Worm (Caenorhabditis elegans) whole organism, L4 larva: Measurements from ENCODE around the gene vap-2.

Experiments used
- F26F4.8 ChIP-seq: fragments of 200-800 bp; sonication (Bioruptor generic); conservative IDR thresholded peaks from 2 replicates; pipeline ENCODE4 v1.3.6; 2022; ENCODE audit warnings: missing genetic modification characterization, missing compliant biosample characterization
- F44E2.7 ChIP-seq: fragments of 200-800 bp; sonication (Bioruptor generic); IDR thresholded peaks from 2 replicates; pipeline ENCODE4 v2.1.2; 2022; ENCODE audit warnings: missing genetic modification characterization, missing compliant biosample characterization
- T20F7.1 ChIP-seq: fragments of 200-800 bp; sonication (Bioruptor generic); optimal IDR thresholded peaks from 2 replicates; lab custom pipeline; 2018; ENCODE audit warnings: mild to moderate bottlenecking, missing genetic modification characterization, missing compliant biosample characterization
- Y105C5A.15 ChIP-seq: fragments of 200-800 bp; sonication (Bioruptor generic); IDR thresholded peaks from 2 replicates; pipeline ENCODE4 v1.3.6; 2022; ENCODE audit warnings: missing genetic modification characterization, missing compliant biosample characterization
- Y48G9A.11 ChIP-seq: fragments of 200-800 bp; sonication (Bioruptor generic); IDR thresholded peaks from 2 replicates; pipeline ENCODE4 v1.3.6; 2022; ENCODE audit warnings: missing genetic modification reagents, missing genetic modification characterization, missing compliant biosample characterization
- Y5F2A.4 ChIP-seq: fragments of 200-800 bp; sonication (Bioruptor generic); optimal IDR thresholded peaks from 2 replicates; lab custom pipeline; 2018; ENCODE audit warnings: mild to moderate bottlenecking, missing genetic modification characterization, missing compliant biosample characterization
- ZK337.2 ChIP-seq: fragments of 200-800 bp; sonication (Bioruptor generic); IDR thresholded peaks from 2 replicates; pipeline ENCODE4 v1.3.6; 2022; ENCODE audit warnings: missing genetic modification reagents, missing genetic modification characterization, missing compliant biosample characterization
- aha-1 ChIP-seq: fragments of 150-350 bp; peaks from one replicate; lab custom pipeline; 2014; ENCODE audit warnings: missing biosample characterization, missing genetic modification characterization
- aly-2 ChIP-seq: sonication (generic microtip); optimal IDR thresholded peaks from 2 replicates; lab custom pipeline; 2018; ENCODE audit warnings: missing biosample characterization, missing genetic modification characterization
- ama-1 ChIP-seq: fragments of 150-350 bp; optimal IDR thresholded peaks from 2 replicates; lab custom pipeline; 2014; ENCODE audit warnings: inconsistent platforms, mixed read lengths
- ceh-32 ChIP-seq: sonication (generic microtip); optimal IDR thresholded peaks from 2 replicates; lab custom pipeline; 2016; ENCODE audit warnings: mild to moderate bottlenecking, missing genetic modification characterization, missing compliant biosample characterization; ENCODE audit not compliant: poor library complexity
- ces-1 ChIP-seq: fragments of 150-350 bp; sonication (generic microtip); optimal IDR thresholded peaks from 4 replicates; lab custom pipeline; 2014; ENCODE audit warnings: missing biosample characterization, missing genetic modification reagents, missing genetic modification characterization
- cey-2 ChIP-seq: sonication (generic microtip); optimal IDR thresholded peaks from 3 replicates; lab custom pipeline; 2017; ENCODE audit warnings: missing genetic modification characterization, mild to moderate bottlenecking, missing compliant biosample characterization, antibody characterized with exemption, borderline replicate concordance; ENCODE audit not compliant: insufficient read depth
- daf-16 ChIP-seq, 3 experiments: sonication (generic microtip); optimal IDR thresholded peaks; 2 replicates each; lab custom pipeline; 2016 to 2017; ENCODE audit warnings: missing genetic modification characterization in 3 of 3, missing genetic modification reagents in 3 of 3, mild to moderate bottlenecking in 2 of 3, missing compliant biosample characterization in 2 of 3, missing biosample characterization in 1 of 3, moderate library complexity in 1 of 3
- daf-19 ChIP-seq: fragments of 200-800 bp; sonication (Bioruptor generic); conservative IDR thresholded peaks from 2 replicates; pipeline ENCODE4 v1.3.6; 2022; ENCODE audit warnings: missing genetic modification characterization, missing compliant biosample characterization
- daf-8 ChIP-seq: fragments of 200-800 bp; sonication (Bioruptor generic); IDR thresholded peaks from 2 replicates; pipeline ENCODE4 v1.3.6; 2022; ENCODE audit warnings: missing genetic modification characterization, missing compliant biosample characterization
- dmd-6 ChIP-seq: fragments of 200-800 bp; sonication (Bioruptor generic); IDR thresholded peaks from 2 replicates; pipeline ENCODE4 v1.3.6; 2022; ENCODE audit warnings: missing genetic modification reagents, missing genetic modification characterization, missing compliant biosample characterization
- dmd-9 ChIP-seq: fragments of 200-800 bp; sonication (Bioruptor generic); IDR thresholded peaks from 2 replicates; pipeline ENCODE4 v1.3.6; 2022; ENCODE audit warnings: missing genetic modification reagents, missing genetic modification characterization, missing compliant biosample characterization
- dve-1 ChIP-seq: sonication (generic microtip); optimal IDR thresholded peaks from 2 replicates; lab custom pipeline; 2017; ENCODE audit warnings: antibody characterized with exemption, mild to moderate bottlenecking, missing genetic modification characterization, missing compliant biosample characterization; ENCODE audit not compliant: insufficient read depth
- egl-27 ChIP-seq: sonication (generic microtip); optimal IDR thresholded peaks from 3 replicates; lab custom pipeline; 2017; ENCODE audit warnings: missing biosample characterization, missing genetic modification reagents, missing genetic modification characterization
- egl-43 ChIP-seq: fragments of 200-800 bp; sonication (Bioruptor generic); IDR thresholded peaks from 2 replicates; pipeline ENCODE4 v1.3.6; 2022; ENCODE audit warnings: missing genetic modification reagents, missing genetic modification characterization, missing compliant biosample characterization
- fkh-10 ChIP-seq: fragments of 150-350 bp; optimal IDR thresholded peaks from 2 replicates; lab custom pipeline; 2014; ENCODE audit warnings: missing biosample characterization, missing genetic modification reagents, missing genetic modification characterization
- gei-8 ChIP-seq: fragments of 200-800 bp; sonication (Bioruptor generic); optimal IDR thresholded peaks from 2 replicates; lab custom pipeline; 2018; ENCODE audit warnings: mild to moderate bottlenecking, missing genetic modification characterization, missing compliant biosample characterization
- hif-1 ChIP-seq, 2 experiments: sonication (generic microtip); optimal IDR thresholded peaks; 2 replicates each; lab custom pipeline; 2016 to 2017; ENCODE audit warnings: missing compliant biosample characterization in 2 of 2, missing genetic modification characterization in 2 of 2, missing genetic modification reagents in 2 of 2, missing genotype in 2 of 2, mild to moderate bottlenecking in 1 of 2
- lim-7 ChIP-seq: fragments of 200-800 bp; sonication (Bioruptor generic); IDR thresholded peaks from 2 replicates; pipeline ENCODE4 v1.3.6; 2022; ENCODE audit warnings: missing genetic modification characterization, missing compliant biosample characterization
- lin-1 ChIP-seq: fragments of 200-800 bp; sonication (Bioruptor generic); IDR thresholded peaks from 2 replicates; pipeline ENCODE4 v1.3.6; 2022; ENCODE audit warnings: missing genetic modification reagents, missing genetic modification characterization, missing compliant biosample characterization
- lin-13 ChIP-seq: fragments of 150-350 bp; optimal IDR thresholded peaks from 2 replicates; lab custom pipeline; 2014; ENCODE audit warnings: missing biosample characterization, missing genetic modification reagents, missing genetic modification characterization
- lin-38 ChIP-seq: fragments of 200-800 bp; sonication (Bioruptor generic); IDR thresholded peaks from 2 replicates; pipeline ENCODE4 v1.3.6; 2022; ENCODE audit warnings: missing genetic modification reagents, missing genetic modification characterization, missing compliant biosample characterization
- lsy-2 ChIP-seq, 2 experiments: fragments of 150-350 bp in 1 of 2; sonication (generic microtip) in 1 of 2; optimal IDR thresholded peaks; 2 replicates each; lab custom pipeline; 2014 to 2017; ENCODE audit warnings: missing biosample characterization in 2 of 2, missing genetic modification characterization in 2 of 2
- madf-5 ChIP-seq, 2 experiments: fragments of 200-800 bp; sonication (Bioruptor generic); IDR thresholded peaks; 2 replicates each; pipeline ENCODE4 v1.3.6; 2022; ENCODE audit warnings: missing compliant biosample characterization in 2 of 2, missing genetic modification characterization in 2 of 2
- mdl-1 ChIP-seq, 2 experiments: fragments of 150-350 bp in 1 of 2; sonication (generic microtip) in 1 of 2; optimal IDR thresholded peaks; 2 replicates each; lab custom pipeline; 2014 to 2017; ENCODE audit warnings: missing biosample characterization in 2 of 2, missing genetic modification characterization in 2 of 2
- mdt-29 ChIP-seq: fragments of 200-800 bp; sonication (Bioruptor generic); IDR thresholded peaks from 2 replicates; pipeline ENCODE4 v1.3.6; 2022; ENCODE audit warnings: missing genetic modification reagents, missing genetic modification characterization, missing compliant biosample characterization
- mes-2 ChIP-seq: sonication (generic microtip); optimal IDR thresholded peaks from 2 replicates; lab custom pipeline; 2016; ENCODE audit warnings: missing genotype, mild to moderate bottlenecking, missing genetic modification characterization, missing compliant biosample characterization; ENCODE audit not compliant: poor library complexity, severe bottlenecking
- mxl-3 ChIP-seq: fragments of 200-800 bp; sonication (Bioruptor generic); optimal IDR thresholded peaks from 2 replicates; lab custom pipeline; 2018; ENCODE audit warnings: mild to moderate bottlenecking, missing genetic modification characterization, missing compliant biosample characterization
- nhr-102 ChIP-seq: sonication (generic microtip); optimal IDR thresholded peaks from 2 replicates; lab custom pipeline; 2016; ENCODE audit warnings: mild to moderate bottlenecking, missing genetic modification characterization, moderate library complexity, missing compliant biosample characterization
- nhr-11 ChIP-seq: fragments of 150-350 bp; optimal IDR thresholded peaks from 2 replicates; lab custom pipeline; 2014; ENCODE audit warnings: missing biosample characterization, missing genetic modification characterization
- nhr-111 ChIP-seq: fragments of 200-800 bp; sonication (Bioruptor generic); optimal IDR thresholded peaks from 2 replicates; lab custom pipeline; 2018; ENCODE audit warnings: mild to moderate bottlenecking, missing genetic modification characterization, missing compliant biosample characterization
- nhr-25 ChIP-seq: sonication (generic microtip); optimal IDR thresholded peaks from 2 replicates; lab custom pipeline; 2017; ENCODE audit warnings: missing genetic modification characterization, mild to moderate bottlenecking, missing compliant biosample characterization, antibody characterized with exemption, moderate library complexity, borderline replicate concordance; ENCODE audit not compliant: insufficient read depth
- nhr-28 ChIP-seq: fragments of 150-350 bp; optimal IDR thresholded peaks from 2 replicates; lab custom pipeline; 2014; ENCODE audit warnings: missing biosample characterization, missing genetic modification characterization
- nhr-42 ChIP-seq: fragments of 200-800 bp; sonication (Bioruptor generic); IDR thresholded peaks from 2 replicates; pipeline ENCODE4 v1.3.6; 2022; ENCODE audit warnings: missing genetic modification characterization, missing compliant biosample characterization
- nhr-48 ChIP-seq: sonication (generic microtip); optimal IDR thresholded peaks from 2 replicates; lab custom pipeline; 2016; ENCODE audit warnings: mild to moderate bottlenecking, missing genetic modification characterization, missing compliant biosample characterization
- nhr-6 ChIP-seq: fragments of 150-350 bp; optimal IDR thresholded peaks from 2 replicates; lab custom pipeline; 2014; ENCODE audit warnings: missing biosample characterization, missing genetic modification characterization
- nhr-76 ChIP-seq: fragments of 150-350 bp; optimal IDR thresholded peaks from 2 replicates; lab custom pipeline; 2014; ENCODE audit warnings: missing biosample characterization, missing genetic modification characterization
- nhr-77 ChIP-seq: fragments of 150-350 bp; optimal IDR thresholded peaks from 2 replicates; lab custom pipeline; 2014; ENCODE audit warnings: missing biosample characterization, missing genetic modification characterization
- rbr-2 ChIP-seq: sonication (generic microtip); optimal IDR thresholded peaks from 2 replicates; lab custom pipeline; 2016; ENCODE audit warnings: missing genotype, missing genetic modification characterization, missing compliant biosample characterization
- sdz-12 ChIP-seq: fragments of 200-800 bp; sonication (Bioruptor generic); optimal IDR thresholded peaks from 2 replicates; lab custom pipeline; 2018; ENCODE audit warnings: mild to moderate bottlenecking, missing genetic modification characterization, missing compliant biosample characterization
- set-16 ChIP-seq: fragments of 200-800 bp; sonication (Bioruptor generic); IDR thresholded peaks from 2 replicates; pipeline ENCODE4 v1.3.6; 2022; ENCODE audit warnings: missing genetic modification reagents, missing genetic modification characterization, missing compliant biosample characterization
- zfp-3 ChIP-seq: fragments of 200-800 bp; sonication (Bioruptor generic); conservative IDR thresholded peaks from 2 replicates; pipeline ENCODE4 v1.3.6; 2022; ENCODE audit warnings: missing genetic modification reagents, missing genetic modification characterization, missing compliant biosample characterization
- ztf-11 ChIP-seq: fragments of 150-350 bp; optimal IDR thresholded peaks from 2 replicates; lab custom pipeline; 2014; ENCODE audit warnings: missing biosample characterization, missing genetic modification characterization

The vap-2 gene

ce11 chrX:10766123-10766622 is 26.2 kb downstream of the vap-2 start:
- TF ChIP-seq T20F7.1 (GFP tag; lab: Kevin White, UChicago) (peak; percentile 74), F44E2.7 (no peak), ztf-11 (no peak), gei-8 (GFP tag; lab: Kevin White, UChicago) (peak; percentile 92), aly-2 (no peak), mes-2 (tag; lab: Kevin White, UChicago) (peak; percentile 51), nhr-28 (tag; lab: Kevin White, UChicago) (peak; percentile 90), lin-1 (GFP tag; lab: Robert Waterston, UW) (peak; percentile 88), lim-7 (GFP tag; lab: Robert Waterston, UW) (no peak), daf-19 (GFP tag; lab: Robert Waterston, UW) (no peak), set-16 (peak; percentile 83), nhr-102 (tag; lab: Kevin White, UChicago) (peak; percentile 92), ZK337.2 (GFP tag; lab: Robert Waterston, UW) (no peak), nhr-6 (tag; lab: Kevin White, UChicago) (peak; percentile 88), dve-1 (tag; lab: Kevin White, UChicago) (peak; percentile 99), nhr-76 (tag; lab: Kevin White, UChicago) (peak; percentile 49), nhr-25 (tag; lab: Kevin White, UChicago) (peak; percentile 87), egl-27 (tag; lab: Kevin White, UChicago) (peak; percentile 90), madf-5 (GFP tag; IDR thresholded peaks at IDR 0.05; lab: Robert Waterston, UW) (no peak), zfp-3 (GFP tag; lab: Robert Waterston, UW) (no peak), dmd-9 (GFP tag; lab: Robert Waterston, UW) (no peak), lsy-2 (tag; optimal IDR thresholded peaks at IDR 0.05; lab: Kevin White, UChicago) (peak; percentile 89 to 91), dmd-6 (peak; percentile 96), Y48G9A.11 (GFP tag; lab: Robert Waterston, UW) (no peak), sdz-12 (GFP tag; lab: Kevin White, UChicago) (no peak), daf-8 (GFP tag; lab: Robert Waterston, UW) (no peak), lin-38 (GFP tag; lab: Robert Waterston, UW) (peak; percentile 60), nhr-42 (GFP tag; lab: Robert Waterston, UW) (peak; percentile 66; the same call in 1 of the 2 replicates), ceh-32 (peak; percentile 84), nhr-111 (peak; percentile 46), mdl-1 (tag; optimal IDR thresholded peaks at IDR 0.05; lab: Kevin White, UChicago) (peak; percentile 91 to 94), egl-43 (peak; percentile 90), daf-16 (GFP tag; optimal IDR thresholded peaks at IDR 0.05; lab: Kevin White, UChicago) (peak; percentile 66 to 75), daf-16 (tag; optimal IDR thresholded peaks at IDR 0.05; lab: Kevin White, UChicago) (peak; percentile 80), nhr-77 (tag; lab: Kevin White, UChicago) (peak; percentile 81), fkh-10 (peak; percentile 98), Y105C5A.15 (GFP tag; lab: Robert Waterston, UW) (no peak), nhr-48 (tag; lab: Kevin White, UChicago) (peak; percentile 98), F26F4.8 (GFP tag; lab: Robert Waterston, UW) (no peak), nhr-11 (peak; percentile 95), lin-13 (GFP tag; lab: Kevin White, UChicago) (peak; percentile 73), hif-1 (tag; optimal IDR thresholded peaks at IDR 0.05; lab: Kevin White, UChicago) (peak; percentile 26 to 82), rbr-2 (tag; lab: Kevin White, UChicago) (peak; percentile 95), Y5F2A.4 (GFP tag; lab: Kevin White, UChicago) (no peak), mxl-3 (GFP tag; lab: Kevin White, UChicago) (peak; percentile 79), cey-2 (tag; lab: Kevin White, UChicago) (peak; percentile 54), mdt-29 (GFP tag; lab: Robert Waterston, UW) (peak; percentile 63; the same call in 1 of the 2 replicates), ama-1 (no peak), ces-1 (peak; percentile 87), aha-1 (tag; lab: Kevin White, UChicago) (peak; percentile 100)
